Fruit fly (Drosophila melanogaster): ENCODE data around the gene Cht7.

Cht7 gene

dm6 chr3L:3052110-3052871 is 54.5 kb downstream of the Cht7 start, which contains the start of gene CG1271 (continued):
- TF ChIP-seq amos (GFP tag; IDR thresholded peaks at IDR 0.05; ENCODE audit: partially characterized antibody): peak; percentile 16; the same call in 1 of the 2 replicates
- TF ChIP-seq az2 (GFP tag; optimal IDR thresholded peaks at IDR 0.05): peak; percentile 41
- TF ChIP-seq CG31224 (GFP tag; IDR thresholded peaks at IDR 0.05): 0 out of 2 replicates have a peak, but pooled peaks have one; percentile 5
- TF ChIP-seq CG15011 (GFP tag; optimal IDR thresholded peaks at IDR 0.05): peak; percentile 23
- TF ChIP-seq sisA (GFP tag; IDR thresholded peaks at IDR 0.05): peak; percentile 55
- TF ChIP-seq sens (GFP tag): peak; percentile 85
- TF ChIP-seq CG15696 (tag; optimal IDR thresholded peaks at IDR 0.05): peak; percentile 40
- TF ChIP-seq Dp (GFP tag; optimal IDR thresholded peaks at IDR 0.05): peak; percentile 92
- TF ChIP-seq Sox100B (GFP tag; optimal IDR thresholded peaks at IDR 0.05): no peak
- peak; percentile 64 for TF ChIP-seq CG4854 (GFP tag; optimal IDR thresholded peaks at IDR 0.05)
- TF ChIP-seq CG12769 (tag; optimal IDR thresholded peaks at IDR 0.05): peak; percentile 59
- peak; percentile 39 for TF ChIP-seq vfl (GFP tag; optimal IDR thresholded peaks at IDR 0.05)
- TF ChIP-seq CG4730 (GFP tag; IDR thresholded peaks at IDR 0.05): peak; percentile 50; the same call in 1 of the 2 replicates
- no peak for TF ChIP-seq Spps (tag; optimal IDR thresholded peaks at IDR 0.05)
- TF ChIP-seq CG3847 (GFP tag; IDR thresholded peaks at IDR 0.05): peak; percentile 80
- TF ChIP-seq dmrt11E (tag; optimal IDR thresholded peaks at IDR 0.05): peak; percentile 11
- TF ChIP-seq fd96Cb (tag; optimal IDR thresholded peaks at IDR 0.05): peak; percentile 32
- TF ChIP-seq Nf-YC (tag; optimal IDR thresholded peaks at IDR 0.05): peak; percentile 78
- TF ChIP-seq Antp (GFP tag; optimal IDR thresholded peaks at IDR 0.05): peak; percentile 65
- no peak for TF ChIP-seq CG17912 (GFP tag; optimal IDR thresholded peaks at IDR 0.05)
- peak; percentile 66 for TF ChIP-seq CG14014 (GFP tag; IDR thresholded peaks at IDR 0.05)
- TF ChIP-seq Adf1 (GFP tag; IDR thresholded peaks at IDR 0.05): peak; percentile 27
- no peak for TF ChIP-seq Kr (GFP tag; optimal IDR thresholded peaks at IDR 0.05)
- TF ChIP-seq CG12219 (GFP tag; optimal IDR thresholded peaks at IDR 0.05): no peak
- TF ChIP-seq CG8765 (GFP tag; IDR thresholded peaks at IDR 0.05): no peak
- TF ChIP-seq Jarid2 (GFP tag; optimal IDR thresholded peaks at IDR 0.05): no peak
- peak; percentile 61 for TF ChIP-seq CG31441 (GFP tag; IDR thresholded peaks at IDR 0.05)
- no peak for TF ChIP-seq zen2 (GFP tag; IDR thresholded peaks at IDR 0.05; ENCODE audit: partially characterized antibody)
- peak; percentile 44; the same call in 2 of the 3 replicates for TF ChIP-seq CG16813 (GFP tag; IDR thresholded peaks at IDR 0.05; ENCODE audit: partially characterized antibody)
- 0 out of 3 replicates have a peak, but pooled peaks have one; percentile 44 for TF ChIP-seq ken (GFP tag; IDR thresholded peaks at IDR 0.05)
- TF ChIP-seq CG16863 (GFP tag; optimal IDR thresholded peaks at IDR 0.05): peak; percentile 20
- TF ChIP-seq fu2 (GFP tag; optimal IDR thresholded peaks at IDR 0.05): peak; percentile 59
- TF ChIP-seq Ada2b (GFP tag; IDR thresholded peaks at IDR 0.05): 0 out of 2 replicates have a peak, but pooled peaks have one; percentile 25
- TF ChIP-seq Eip74EF (GFP tag; optimal IDR thresholded peaks at IDR 0.05): peak in 1 of 2 experiments; percentile 23
- TF ChIP-seq CG17568 (GFP tag; optimal IDR thresholded peaks at IDR 0.05): no peak
- TF ChIP-seq Blimp-1 (GFP tag; optimal IDR thresholded peaks at IDR 0.05): peak; percentile 46
- peak; percentile 74 for TF ChIP-seq nmo (GFP tag; optimal IDR thresholded peaks at IDR 0.05)
- no peak for TF ChIP-seq CG5953 (GFP tag; IDR thresholded peaks at IDR 0.05)
- peak; percentile 83 for TF ChIP-seq CG2120 (GFP tag; optimal IDR thresholded peaks at IDR 0.05)
- no peak for TF ChIP-seq ab (GFP tag; optimal IDR thresholded peaks at IDR 0.05)
- TF ChIP-seq onecut (GFP tag; IDR thresholded peaks at IDR 0.05): 0 out of 2 replicates have a peak, but pooled peaks have one; percentile 21
- no peak for TF ChIP-seq Hey (tag; optimal IDR thresholded peaks at IDR 0.05)
- peak; percentile 65 for TF ChIP-seq CG1647 (GFP tag; optimal IDR thresholded peaks at IDR 0.05)
- TF ChIP-seq trh (GFP tag; optimal IDR thresholded peaks at IDR 0.05): no peak

Measured in whole organism, embryonic.